Fruit fly (Drosophila melanogaster): ENCODE measurements around the gene CG4440.
A peak's percentile ranks its signal among the peaks of the same experiment; 100 is the strongest.

CG4440 gene

dm6 chr2L:16325515-16326257, 4.0 kb upstream of the CG4440 start, which contains the start of gene cact (continued):
- peak; percentile 88 for TF ChIP-seq CG15696 (tag; optimal IDR thresholded peaks at IDR 0.05)
- TF ChIP-seq CG6813 (GFP tag; optimal IDR thresholded peaks at IDR 0.05), result peak; percentile 85
- TF ChIP-seq gsb-n (tag; optimal IDR thresholded peaks at IDR 0.05), result peak; percentile 92
- peak; percentile 88 for TF ChIP-seq CG18476 (GFP tag; optimal IDR thresholded peaks at IDR 0.05)
- peak; percentile 85 for TF ChIP-seq CG9215 (GFP tag; IDR thresholded peaks at IDR 0.05)
- no peak for TF ChIP-seq hth (optimal IDR thresholded peaks at IDR 0.05)
- peak; percentile 86 for TF ChIP-seq CG10654 (GFP tag; optimal IDR thresholded peaks at IDR 0.05)
- TF ChIP-seq sc (optimal IDR thresholded peaks at IDR 0.05), result no peak
- peak; percentile 85 for TF ChIP-seq sc (GFP tag; optimal IDR thresholded peaks at IDR 0.05)
- TF ChIP-seq oc (tag; optimal IDR thresholded peaks at IDR 0.05), result peak; percentile 91
- TF ChIP-seq run (tag; optimal IDR thresholded peaks at IDR 0.05), result peak; percentile 89
- no peak for TF ChIP-seq lov (optimal IDR thresholded peaks at IDR 0.05)
- peak; percentile 66; the same call in 2 of the 3 replicates for TF ChIP-seq lov (GFP tag; IDR thresholded peaks at IDR 0.05)
- TF ChIP-seq CG33213 (GFP tag; optimal IDR thresholded peaks at IDR 0.05), result peak; percentile 93
- peak; percentile 92; the same call in 3 of the 4 replicates for TF ChIP-seq chinmo (GFP tag; IDR thresholded peaks at IDR 0.05; ENCODE audit: partially characterized antibody)
- no peak for TF ChIP-seq hb (GFP tag; IDR thresholded peaks at IDR 0.05; ENCODE audit: partially characterized antibody)
- TF ChIP-seq CG2202 (tag; optimal IDR thresholded peaks at IDR 0.05), result peak; percentile 76
- peak; percentile 95 for TF ChIP-seq NC2β (GFP tag; optimal IDR thresholded peaks at IDR 0.05)
- TF ChIP-seq CG11695 (GFP tag; IDR thresholded peaks at IDR 0.05), result peak; percentile 89
- peak; percentile 89 for TF ChIP-seq CG10366 (GFP tag; IDR thresholded peaks at IDR 0.05)
- peak; percentile 85 for TF ChIP-seq CG10462 (GFP tag; optimal IDR thresholded peaks at IDR 0.05)
- TF ChIP-seq CG8765 (GFP tag; IDR thresholded peaks at IDR 0.05), result peak; percentile 83
- TF ChIP-seq CG18764 (GFP tag; optimal IDR thresholded peaks at IDR 0.05), result peak; percentile 85
- TF ChIP-seq hkb (optimal IDR thresholded peaks at IDR 0.05), result no peak
- TF ChIP-seq hkb (GFP tag; IDR thresholded peaks at IDR 0.05), result peak; percentile 92
- peak; percentile 86 for TF ChIP-seq cato (GFP tag; optimal IDR thresholded peaks at IDR 0.05; ENCODE audit: borderline replicate concordance)
- TF ChIP-seq Dek (tag; optimal IDR thresholded peaks at IDR 0.05), result peak; percentile 92
- peak; percentile 76 for TF ChIP-seq CG2875 (GFP tag; optimal IDR thresholded peaks at IDR 0.05)
- TF ChIP-seq CG7839 (tag; optimal IDR thresholded peaks at IDR 0.05), result peak; percentile 92
- peak; percentile 38; the same call in 1 of the 2 replicates for TF ChIP-seq CkIIα-i1 (GFP tag; IDR thresholded peaks at IDR 0.05)
- peak; percentile 91 for TF ChIP-seq kay (GFP tag; optimal IDR thresholded peaks at IDR 0.05)
- peak; percentile 4 for TF ChIP-seq CG10274 (GFP tag; optimal IDR thresholded peaks at IDR 0.05)
- TF ChIP-seq CG16779 (GFP tag; IDR thresholded peaks at IDR 0.05), result peak; percentile 68; the same call in 1 of the 2 replicates
- TF ChIP-seq salm (tag; optimal IDR thresholded peaks at IDR 0.05), result peak; percentile 86
- TF ChIP-seq Sin3A (optimal IDR thresholded peaks at IDR 0.05), result peak; percentile 45
- TF ChIP-seq sim (GFP tag; IDR thresholded peaks at IDR 0.05), result peak; percentile 76
- peak; percentile 59; the same call in 1 of the 2 replicates for TF ChIP-seq GATAe (GFP tag; conservative IDR thresholded peaks at IDR 0.05)
- peak; percentile 79 for TF ChIP-seq ara (GFP tag; IDR thresholded peaks at IDR 0.05)
- peak; percentile 87 for TF ChIP-seq dmrt99B (tag; optimal IDR thresholded peaks at IDR 0.05)
- no peak for TF ChIP-seq yki (optimal IDR thresholded peaks at IDR 0.05)
- TF ChIP-seq NFAT (GFP tag; IDR thresholded peaks at IDR 0.05), result peak; percentile 87
- peak; percentile 91 for TF ChIP-seq CG11456 (GFP tag; IDR thresholded peaks at IDR 0.05)
- peak; percentile 72 for TF ChIP-seq ac (GFP tag; optimal IDR thresholded peaks at IDR 0.05)
- TF ChIP-seq CG1024 (GFP tag; IDR thresholded peaks at IDR 0.05), result peak; percentile 85
- peak; percentile 82 for TF ChIP-seq Jarid2 (GFP tag; optimal IDR thresholded peaks at IDR 0.05)
- peak; percentile 94 for TF ChIP-seq CG9609 (GFP tag; optimal IDR thresholded peaks at IDR 0.05)
- peak; percentile 41 to 94 for TF ChIP-seq bsh (GFP tag; optimal IDR thresholded peaks at IDR 0.05)
- peak; percentile 91 for TF ChIP-seq CG1792 (GFP tag; optimal IDR thresholded peaks at IDR 0.05)
- TF ChIP-seq CG34422 (GFP tag; IDR thresholded peaks at IDR 0.05), result peak; percentile 93
- peak; percentile 93 for TF ChIP-seq CG1602 (GFP tag; optimal IDR thresholded peaks at IDR 0.05)
- TF ChIP-seq tio (GFP tag; optimal IDR thresholded peaks at IDR 0.05), result peak; percentile 91
